Worm (Caenorhabditis elegans): ENCODE measurements around the gene W09C2.9.

DNA sequence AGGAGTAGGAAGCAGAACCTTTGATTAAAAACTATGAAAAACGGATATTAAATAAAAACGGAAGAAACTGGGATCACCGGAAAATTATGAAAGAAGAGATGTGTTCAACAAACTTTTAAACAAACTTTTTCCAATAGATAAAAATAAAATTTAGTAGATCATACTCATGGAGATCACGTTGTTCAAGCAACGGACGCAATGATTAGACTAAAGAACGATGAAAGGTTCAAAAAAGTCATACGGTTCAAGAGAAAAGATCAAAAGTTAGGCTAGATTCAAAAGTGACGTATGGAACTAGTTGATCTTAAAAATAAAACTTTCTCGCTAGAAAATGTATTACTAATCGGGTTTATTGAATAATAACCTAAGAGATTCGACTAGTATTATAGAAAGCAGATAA, 8.9 kb upstream of the W09C2.9 start:
- TF ChIP-seq ceh-83 (GFP tag; optimal IDR thresholded peaks at IDR 0.05) (no peak), unc-62 (GFP tag; optimal IDR thresholded peaks at IDR 0.05) (no peak), elt-3 (tag; optimal IDR thresholded peaks at IDR 0.05) (no peak), nhr-28 (tag; optimal IDR thresholded peaks at IDR 0.05) (no peak), pha-4 (tag; optimal IDR thresholded peaks at IDR 0.05) (no peak), lin-13 (tag; optimal IDR thresholded peaks at IDR 0.05) (no peak), nhr-237 (tag; optimal IDR thresholded peaks at IDR 0.05) (no peak), M03D4.4 (tag; optimal IDR thresholded peaks at IDR 0.05) (no peak), snpc-4 (tag; optimal IDR thresholded peaks at IDR 0.05) (no peak), ztf-11 (tag; optimal IDR thresholded peaks at IDR 0.05) (no peak)

All from whole organism, mixed stage, embryonic.